Worm (Caenorhabditis elegans): Measurements from ENCODE around the gene C52B9.8.
A peak's percentile ranks its signal among the peaks of the same experiment; 100 is the strongest.

The C52B9.8 gene

DNA sequence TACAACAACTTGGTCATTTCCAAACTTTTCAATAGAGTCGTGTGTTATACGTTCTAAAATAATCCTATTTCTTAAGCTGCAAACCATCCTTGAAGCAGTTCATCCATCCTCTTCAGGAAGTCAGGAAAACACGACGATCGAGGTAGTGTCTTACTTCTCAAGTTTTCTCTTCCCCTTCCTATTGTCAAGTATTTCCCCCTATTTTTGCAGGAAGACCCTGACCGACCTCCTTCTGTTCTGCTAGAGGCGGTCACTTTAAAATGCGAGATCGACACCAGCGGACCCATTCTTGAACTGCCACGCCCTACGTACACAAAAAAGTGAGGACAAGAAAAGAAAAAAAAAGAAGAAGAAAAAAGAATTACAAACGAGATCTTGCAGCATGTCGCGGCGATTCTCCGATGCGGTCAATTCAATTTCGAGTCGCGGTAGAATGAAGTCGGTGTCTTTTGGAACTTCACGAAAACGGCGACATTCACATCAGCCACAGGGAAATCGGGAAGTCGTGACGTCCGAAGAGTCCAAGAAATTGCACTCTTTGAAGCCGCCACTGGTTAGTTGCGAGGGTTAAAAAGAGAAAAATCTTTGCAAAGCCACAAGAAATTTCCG is 11.4 kb upstream of the C52B9.8 start:
- TF ChIP-seq F57A8.1 (GFP tag; optimal IDR thresholded peaks at IDR 0.05) = no peak
- no peak for TF ChIP-seq madf-10 (tag; optimal IDR thresholded peaks at IDR 0.05)

DNA sequence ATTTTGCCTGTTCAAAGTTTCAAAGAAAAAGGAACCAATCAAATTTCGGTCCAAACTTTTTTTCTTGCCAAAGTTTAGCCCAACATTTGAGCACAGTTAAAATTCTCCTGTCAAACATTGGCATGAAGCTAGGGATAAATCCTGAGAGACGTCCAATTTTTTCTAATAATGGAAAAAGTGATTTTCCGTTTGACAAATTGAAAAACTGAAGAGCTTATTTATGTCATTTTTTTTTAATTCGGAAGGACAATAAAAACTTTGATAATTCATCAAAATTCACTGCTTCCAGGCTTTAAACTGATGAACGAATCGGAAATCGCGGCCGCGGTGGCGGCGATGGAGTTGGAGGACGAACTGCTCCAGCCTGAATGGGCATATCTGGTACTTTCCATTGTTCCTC is 9.0 kb upstream of the C52B9.8 start, which contains the start of gene dop-6:
TSS of gene dop-6 (plus strand) at position 301 of the 400 bp plus-strand sequence.
- TF ChIP-seq lin-54 (GFP tag; optimal IDR thresholded peaks at IDR 0.05) (no peak), dox-1 (GFP tag; IDR thresholded peaks at IDR 0.05) (no peak), gei-17 (GFP tag; optimal IDR thresholded peaks at IDR 0.05) (no peak), attf-3 (GFP tag; conservative IDR thresholded peaks at IDR 0.05) (no peak), atf-7 (tag; optimal IDR thresholded peaks at IDR 0.05) (no peak), egl-18 (GFP tag; IDR thresholded peaks at IDR 0.05) (no peak), egrh-3 (GFP tag; IDR thresholded peaks at IDR 0.05) (no peak), snpc-1.1 (tag; optimal IDR thresholded peaks at IDR 0.05; ENCODE audit: insufficient read depth) (no peak), Y56A3A.18 (GFP tag; IDR thresholded peaks at IDR 0.05) (no peak), lag-1 (GFP tag; IDR thresholded peaks at IDR 0.05) (no peak), lin-35 (GFP tag; optimal IDR thresholded peaks at IDR 0.05) (no peak), ztf-18 (tag; optimal IDR thresholded peaks at IDR 0.05) (no peak)

DNA sequence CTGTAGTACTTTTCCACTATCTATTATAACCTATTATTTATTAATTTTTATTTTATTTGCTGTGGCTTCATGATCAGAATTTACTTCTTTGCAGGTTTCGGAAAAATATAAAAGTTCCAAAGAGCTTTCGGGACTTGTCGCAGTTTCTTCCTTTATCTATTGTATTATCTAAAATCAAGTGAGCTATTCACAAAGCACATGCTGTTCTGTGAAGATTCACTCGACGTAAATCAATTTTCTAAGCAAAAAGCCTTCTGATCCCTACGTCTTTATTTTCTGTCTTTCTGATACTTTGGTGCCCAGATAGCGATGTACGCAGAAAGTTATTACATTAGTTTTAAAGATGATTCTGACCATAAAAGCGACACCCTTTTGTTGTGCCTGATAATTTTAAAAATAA is 5.5 kb upstream of the C52B9.8 start:
- TF ChIP-seq B0336.3 (GFP tag; IDR thresholded peaks at IDR 0.05) (no peak), Y53G8AR.9 (GFP tag; conservative IDR thresholded peaks at IDR 0.05) (no peak), dpl-1 (GFP tag; optimal IDR thresholded peaks at IDR 0.05) (no peak), C06A6.2 (GFP tag; conservative IDR thresholded peaks at IDR 0.05) (no peak)

DNA sequence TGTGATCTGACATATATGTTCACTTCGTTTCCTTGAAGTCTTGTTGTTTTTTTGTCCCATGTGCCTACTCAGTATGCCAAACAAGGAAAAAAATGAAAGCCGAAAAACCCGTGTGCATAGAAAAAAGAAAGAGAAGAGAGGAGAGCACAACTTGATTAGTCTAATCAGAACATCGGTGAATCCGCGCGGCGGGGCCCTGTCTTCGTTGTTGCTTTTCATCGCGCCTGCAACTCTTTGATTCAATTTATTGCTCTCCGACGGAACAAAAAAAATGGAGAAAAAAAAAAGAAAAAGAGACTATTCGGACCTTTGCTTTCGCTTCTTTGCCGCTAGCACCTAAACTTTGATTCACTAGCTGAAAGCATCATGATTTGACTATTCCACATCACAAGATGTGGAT is 3.4 kb upstream of the C52B9.8 start:
- no peak for TF ChIP-seq attf-6 (GFP tag; IDR thresholded peaks at IDR 0.05)
- TF ChIP-seq dpff-1 (tag; optimal IDR thresholded peaks at IDR 0.05) = no peak
- no peak for TF ChIP-seq ztf-3 (GFP tag; optimal IDR thresholded peaks at IDR 0.05)
- no peak for TF ChIP-seq hrde-1 (tag; optimal IDR thresholded peaks at IDR 0.05; ENCODE audit: borderline replicate concordance)
- no peak for TF ChIP-seq ets-4 (GFP tag; optimal IDR thresholded peaks at IDR 0.05)
- no peak for TF ChIP-seq lin-35 (GFP tag; optimal IDR thresholded peaks at IDR 0.05)
- no peak for TF ChIP-seq madf-3 (GFP tag; IDR thresholded peaks at IDR 0.05)
- TF ChIP-seq nhr-120 (GFP tag; IDR thresholded peaks at IDR 0.05) = no peak
- TF ChIP-seq ceh-91 (GFP tag; IDR thresholded peaks at IDR 0.05) = no peak
- no peak for TF ChIP-seq egrh-3 (GFP tag; IDR thresholded peaks at IDR 0.05)
- TF ChIP-seq hlh-26 (GFP tag; conservative IDR thresholded peaks at IDR 0.05) = no peak
- no peak for TF ChIP-seq egl-18 (GFP tag; IDR thresholded peaks at IDR 0.05)
- no peak for TF ChIP-seq lin-40 (tag; optimal IDR thresholded peaks at IDR 0.05)
- no peak for TF ChIP-seq let-526 (GFP tag; IDR thresholded peaks at IDR 0.05)

DNA sequence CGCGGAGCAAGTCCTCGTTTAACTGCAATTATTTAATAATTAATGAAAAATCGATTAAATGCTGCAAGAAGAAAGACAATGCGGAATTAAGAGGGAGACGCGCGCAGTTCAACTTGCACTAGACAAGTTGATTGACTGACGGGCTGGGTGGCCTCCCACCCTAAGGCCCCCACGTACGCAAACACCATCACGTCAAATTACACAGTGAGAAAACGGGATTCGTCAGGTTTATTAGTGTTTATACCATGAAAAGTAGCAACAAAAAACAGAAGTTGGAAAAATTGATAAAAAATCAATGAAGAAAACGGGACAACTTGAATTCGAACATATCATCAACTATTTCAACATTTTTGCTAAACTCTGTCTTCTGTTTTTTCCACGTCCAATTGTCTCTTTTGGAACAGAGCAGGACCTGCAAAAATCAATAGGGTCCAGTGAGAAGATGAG is 4.0 kb downstream of the C52B9.8 start:
- TF ChIP-seq let-607 (tag; optimal IDR thresholded peaks at IDR 0.05) (peak; percentile 11 to 20), nhr-80 (tag; optimal IDR thresholded peaks at IDR 0.05) (peak; percentile 81), zfh-2 (GFP tag; conservative IDR thresholded peaks at IDR 0.05) (no peak), attf-5 (GFP tag; optimal IDR thresholded peaks at IDR 0.05) (peak; percentile 39)
